Worm (Caenorhabditis elegans) whole organism, L3 larva: ENCODE results near the gene xbx-9.

Source experiments
- egl-27 ChIP-seq: sonication (generic microtip); optimal IDR thresholded peaks from 4 replicates; lab custom pipeline; 2017; ENCODE audit warnings: missing biosample characterization, missing genetic modification reagents, missing genetic modification characterization
- fkh-2 ChIP-seq: fragments of 150-350 bp; optimal IDR thresholded peaks from 2 replicates; lab custom pipeline; 2014; ENCODE audit warnings: missing biosample characterization, missing genetic modification reagents, missing genetic modification characterization
- mdl-1 ChIP-seq: fragments of 150-350 bp; optimal IDR thresholded peaks from 2 replicates; lab custom pipeline; 2014; ENCODE audit warnings: missing biosample characterization, missing genetic modification characterization
- nfya-1 ChIP-seq: sonication (generic microtip); optimal IDR thresholded peaks from 2 replicates; lab custom pipeline; 2017; ENCODE audit warnings: missing genetic modification characterization, mild to moderate bottlenecking, missing compliant biosample characterization, antibody characterized with exemption, moderate library complexity; ENCODE audit not compliant: insufficient read depth
- nhr-11 ChIP-seq: fragments of 150-350 bp; optimal IDR thresholded peaks from 2 replicates; lab custom pipeline; 2014; ENCODE audit warnings: missing biosample characterization, missing genetic modification characterization
- nhr-237 ChIP-seq: fragments of 150-350 bp; optimal IDR thresholded peaks from 2 replicates; lab custom pipeline; 2014; ENCODE audit warnings: missing biosample characterization, missing genetic modification characterization
- pha-4 ChIP-seq: fragments of 150-350 bp; optimal IDR thresholded peaks from 2 replicates; lab custom pipeline; 2014; ENCODE audit warnings: missing biosample characterization, missing genetic modification reagents, missing genetic modification characterization
- pqm-1 ChIP-seq: fragments of 150-350 bp; optimal IDR thresholded peaks from 2 replicates; lab custom pipeline; 2017; ENCODE audit warnings: missing biosample characterization, missing genetic modification characterization, inconsistent platforms
- ztf-11 ChIP-seq: fragments of 150-350 bp; optimal IDR thresholded peaks from 2 replicates; lab custom pipeline; 2014; ENCODE audit warnings: missing biosample characterization, missing genetic modification characterization

ce11 chrV:12744979-12745378, 11.0 kb downstream of the xbx-9 start, which contains the start of gene C15C8.7:
- TF ChIP-seq egl-27 (tag; lab: Kevin White, UChicago) (no peak), pqm-1 (peak; percentile 42), nhr-11 (no peak), pha-4 (tag; lab: Kevin White, UChicago) (no peak), fkh-2 (tag; lab: Kevin White, UChicago) (no peak), ztf-11 (tag; lab: Kevin White, UChicago) (no peak), nfya-1 (no peak), nhr-237 (no peak), mdl-1 (tag; lab: Kevin White, UChicago) (no peak)
